Worm (Caenorhabditis elegans) whole organism, L1 larva: ENCODE data around the gene F10C1.23.
A peak's percentile ranks its signal among the peaks of the same experiment; 100 is the strongest.

ENCODE experiments used
- Y116A8C.19 ChIP-seq: sonication (generic microtip); optimal IDR thresholded peaks from 2 replicates; lab custom pipeline; 2016; ENCODE audit warnings: missing compliant biosample characterization, missing genetic modification characterization, borderline replicate concordance
- elt-2 ChIP-seq: sonication (generic microtip); optimal IDR thresholded peaks from 2 replicates; lab custom pipeline; 2016; ENCODE audit warnings: missing genetic modification characterization, mild to moderate bottlenecking, inconsistent platforms, missing compliant biosample characterization, missing genetic modification reagents
- fkh-10 ChIP-seq: sonication (generic microtip); optimal IDR thresholded peaks from 2 replicates; lab custom pipeline; 2017; ENCODE audit warnings: missing biosample characterization, missing genetic modification reagents, missing genetic modification characterization
- fkh-8 ChIP-seq: sonication (generic microtip); optimal IDR thresholded peaks from 2 replicates; lab custom pipeline; 2016; ENCODE audit warnings: mild to moderate bottlenecking, missing genetic modification characterization, missing compliant biosample characterization
- grh-1 ChIP-seq: fragments of 200-800 bp; sonication (Bioruptor generic); IDR thresholded peaks from 2 replicates; pipeline ENCODE4 v1.3.6; 2022; ENCODE audit warnings: missing genetic modification reagents, missing genetic modification characterization, missing compliant biosample characterization
- lin-39 ChIP-seq: fragments of 150-350 bp; optimal IDR thresholded peaks from 2 replicates; lab custom pipeline; 2014; ENCODE audit warnings: missing biosample characterization, missing genetic modification reagents, missing genetic modification characterization
- nhr-77 ChIP-seq: fragments of 150-350 bp; optimal IDR thresholded peaks from 2 replicates; lab custom pipeline; 2014; ENCODE audit warnings: missing biosample characterization, missing genetic modification characterization
- unc-130 ChIP-seq: fragments of 150-350 bp; optimal IDR thresholded peaks from 2 replicates; lab custom pipeline; 2017; ENCODE audit warnings: missing biosample characterization, missing genetic modification characterization, inconsistent platforms

ce11 chrII:5727707-5728106 is 30.1 kb upstream of the F10C1.23 start, which contains the start of gene rab-3:
- TF ChIP-seq elt-2 (tag; lab: Kevin White, UChicago), result no peak
- TF ChIP-seq nhr-77 (tag; lab: Kevin White, UChicago), result no peak
- no peak for TF ChIP-seq lin-39
- TF ChIP-seq fkh-10 (GFP tag; lab: Kevin White, UChicago), result peak; percentile 91
- no peak for TF ChIP-seq unc-130 (tag; lab: Kevin White, UChicago)
- TF ChIP-seq grh-1 (GFP tag; lab: Robert Waterston, UW), result no peak
- no peak for TF ChIP-seq fkh-8 (tag; lab: Kevin White, UChicago)
- no peak for TF ChIP-seq Y116A8C.19 (tag; lab: Kevin White, UChicago)
